Worm (Caenorhabditis elegans) whole organism, L4/young adult: ENCODE data around the gene B0361.11.

Source experiments
- W03F9.2 ChIP-seq: fragments of 150-350 bp; optimal IDR thresholded peaks from 2 replicates; lab custom pipeline; 2014; ENCODE audit warnings: missing biosample characterization, missing genetic modification characterization
- dao-5 ChIP-seq: sonication (generic microtip); optimal IDR thresholded peaks from 2 replicates; lab custom pipeline; 2016; ENCODE audit warnings: missing genotype, missing genetic modification characterization, moderate library complexity, missing compliant biosample characterization
- him-1 ChIP-seq: sonication (generic microtip); optimal IDR thresholded peaks from 2 replicates; lab custom pipeline; 2016; ENCODE audit warnings: missing genotype, missing genetic modification reagents, missing genetic modification characterization, missing compliant biosample characterization

ce11 chrIII:7308600-7309109 is 31.3 kb downstream of the B0361.11 start, which contains the start of gene acbp-4:
- TF ChIP-seq W03F9.2 (tag; lab: Kevin White, UChicago) (no peak), him-1 (no peak), dao-5 (tag; lab: Kevin White, UChicago) (no peak)
